Fruit fly (Drosophila melanogaster) whole organism, embryonic: ENCODE measurements around the gene CG3726.

Experiments used
- Atf6 ChIP-seq: fragments of 200-800 bp; sonication (Bioruptor generic); IDR thresholded peaks from 2 replicates; pipeline ENCODE4 v1.3.6; 2022; ENCODE audit warnings: missing biosample characterization, missing genetic modification characterization
- CG10267 ChIP-seq: fragments of 200-800 bp; sonication (Bioruptor generic); optimal IDR thresholded peaks from 2 replicates; lab custom pipeline; 2018; ENCODE audit warnings: missing biosample characterization, mild to moderate bottlenecking, missing genetic modification characterization, moderate library complexity
- CG11085 ChIP-seq: fragments of 200-800 bp; sonication (Bioruptor generic); IDR thresholded peaks from 2 replicates; pipeline ENCODE4 v1.3.6; 2022; ENCODE audit warnings: missing biosample characterization, missing genetic modification characterization
- CG11093 ChIP-seq: fragments of 200-800 bp; sonication (Bioruptor generic); IDR thresholded peaks from 3 replicates; pipeline ENCODE4 v1.3.6; 2022; ENCODE audit warnings: missing biosample characterization, missing genetic modification characterization
- CG11695 ChIP-seq: fragments of 200-800 bp; sonication (Bioruptor generic); IDR thresholded peaks from 3 replicates; pipeline ENCODE4 v1.3.6; 2022; ENCODE audit warnings: missing biosample characterization, missing genetic modification characterization
- CG12071 ChIP-seq: fragments of 200-800 bp; sonication (Bioruptor generic); optimal IDR thresholded peaks from 3 replicates; lab custom pipeline; 2018; ENCODE audit warnings: missing biosample characterization, mild to moderate bottlenecking, missing genetic modification characterization
- CG1603 ChIP-seq: fragments of 200-800 bp; sonication (Bioruptor generic); optimal IDR thresholded peaks from 2 replicates; lab custom pipeline; 2019; ENCODE audit warnings: missing biosample characterization, mild to moderate bottlenecking, missing genetic modification characterization, moderate library complexity
- CG17186 ChIP-seq: fragments of 200-800 bp; sonication (Bioruptor generic); optimal IDR thresholded peaks from 3 replicates; lab custom pipeline; 2017; ENCODE audit warnings: missing biosample characterization, missing genetic modification reagents, missing genetic modification characterization
- CG17361 ChIP-seq: fragments of 200-800 bp; sonication (Bioruptor generic); IDR thresholded peaks from 3 replicates; pipeline ENCODE4 v1.3.6; 2022; ENCODE audit warnings: missing biosample characterization, missing genetic modification characterization
- CG2129 ChIP-seq: fragments of 200-800 bp; sonication (Bioruptor generic); IDR thresholded peaks from 2 replicates; pipeline ENCODE4 v1.3.6; 2022; ENCODE audit warnings: missing biosample characterization, missing genetic modification characterization; ENCODE audit not compliant: partially characterized antibody
- CG30020 ChIP-seq: fragments of 200-800 bp; optimal IDR thresholded peaks from 2 replicates; lab custom pipeline; 2019; ENCODE audit warnings: missing biosample characterization, mild to moderate bottlenecking, missing genetic modification characterization, moderate library complexity
- CG30431 ChIP-seq: fragments of 200-800 bp; sonication (Bioruptor generic); optimal IDR thresholded peaks from 2 replicates; lab custom pipeline; 2017; ENCODE audit warnings: missing biosample characterization, missing genetic modification characterization
- CG31224 ChIP-seq: fragments of 200-800 bp; sonication (Bioruptor generic); IDR thresholded peaks from 2 replicates; pipeline ENCODE4 v1.3.6; 2022; ENCODE audit warnings: missing biosample characterization, missing genetic modification characterization
- CG31388 ChIP-seq: fragments of 200-800 bp; sonication (Bioruptor generic); optimal IDR thresholded peaks from 2 replicates; lab custom pipeline; 2016; ENCODE audit warnings: missing biosample characterization, missing genetic modification characterization
- CG32767 ChIP-seq: fragments of 200-800 bp; sonication (Bioruptor generic); IDR thresholded peaks from 2 replicates; pipeline ENCODE4 v1.3.6; 2022; ENCODE audit warnings: missing biosample characterization, missing genetic modification characterization
- CG33557 ChIP-seq: fragments of 200-800 bp; sonication (Bioruptor generic); optimal IDR thresholded peaks from 2 replicates; lab custom pipeline; 2019; ENCODE audit warnings: missing biosample characterization, mild to moderate bottlenecking, missing genetic modification characterization, moderate library complexity
- CG6791 ChIP-seq: fragments of 200-800 bp; sonication (Bioruptor generic); IDR thresholded peaks from 3 replicates; pipeline ENCODE4 v1.3.6; 2022; ENCODE audit warnings: missing biosample characterization, missing genetic modification characterization; ENCODE audit not compliant: partially characterized antibody
- CG6813 ChIP-seq: fragments of 200-800 bp; sonication (Bioruptor generic); optimal IDR thresholded peaks from 2 replicates; lab custom pipeline; 2017; ENCODE audit warnings: missing biosample characterization, missing genetic modification characterization, mild to moderate bottlenecking, moderate library complexity, missing genetic modification reagents
- CG7987 ChIP-seq: fragments of 200-800 bp; sonication (Bioruptor generic); optimal IDR thresholded peaks from 2 replicates; lab custom pipeline; 2018; ENCODE audit warnings: missing biosample characterization, mild to moderate bottlenecking, missing genetic modification characterization, moderate library complexity
- CG8290 ChIP-seq, 3 experiments: fragments of 200-800 bp; sonication (Bioruptor generic); optimal IDR thresholded peaks; 2 replicates each; lab custom pipeline; 2016 to 2019; ENCODE audit warnings: missing biosample characterization in 3 of 3, missing genetic modification characterization in 3 of 3, mild to moderate bottlenecking in 2 of 3, moderate library complexity in 1 of 3
- CG9437 ChIP-seq: fragments of 200-800 bp; sonication (Bioruptor generic); optimal IDR thresholded peaks from 2 replicates; lab custom pipeline; 2018; ENCODE audit warnings: missing biosample characterization, mild to moderate bottlenecking, missing genetic modification characterization
- CoRest ChIP-seq: fragments of 200-800 bp; sonication (Bioruptor generic); optimal IDR thresholded peaks from 3 replicates; lab custom pipeline; 2018; ENCODE audit warnings: missing biosample characterization, mild to moderate bottlenecking, missing genetic modification characterization, moderate library complexity
- Dp ChIP-seq: fragments of 200-800 bp; sonication (Bioruptor generic); optimal IDR thresholded peaks from 2 replicates; lab custom pipeline; 2018; ENCODE audit warnings: missing biosample characterization, mild to moderate bottlenecking, missing genetic modification characterization, moderate library complexity
- E2f1 ChIP-seq: fragments of 200-800 bp; sonication (Bioruptor generic); IDR thresholded peaks from 2 replicates; pipeline ENCODE4 v1.3.6; 2022; ENCODE audit warnings: missing biosample characterization, missing genetic modification characterization
- Jarid2 ChIP-seq: fragments of 200-800 bp; sonication (Bioruptor generic); optimal IDR thresholded peaks from 3 replicates; lab custom pipeline; 2017; ENCODE audit warnings: mild to moderate bottlenecking, missing biosample characterization, missing genetic modification reagents, missing genetic modification characterization
- Lhr ChIP-seq: fragments of 200-800 bp; sonication (Bioruptor generic); optimal IDR thresholded peaks from 3 replicates; lab custom pipeline; 2017; ENCODE audit warnings: mild to moderate bottlenecking, missing biosample characterization, missing genetic modification reagents, missing genetic modification characterization
- Mad ChIP-seq: fragments of 200-800 bp; sonication (Bioruptor generic); optimal IDR thresholded peaks from 2 replicates; lab custom pipeline; 2016; ENCODE audit warnings: missing biosample characterization, missing genetic modification characterization
- Med ChIP-seq: fragments of 200-800 bp; sonication (Bioruptor generic); peaks from one replicate; lab custom pipeline; 2016; ENCODE audit warnings: missing biosample characterization, missing genetic modification characterization, mild to moderate bottlenecking, inconsistent platforms, moderate library complexity
- NK7.1 ChIP-seq: fragments of 200-800 bp; sonication (Bioruptor generic); optimal IDR thresholded peaks from 3 replicates; lab custom pipeline; 2016; ENCODE audit warnings: missing biosample characterization, missing genetic modification characterization
- Opbp ChIP-seq: fragments of 200-800 bp; sonication (Bioruptor generic); IDR thresholded peaks from 3 replicates; pipeline ENCODE4 v1.3.6; 2022; ENCODE audit warnings: missing biosample characterization, missing genetic modification characterization; ENCODE audit not compliant: partially characterized antibody
- Taf1 ChIP-seq: fragments of 200-800 bp; sonication (Bioruptor generic); IDR thresholded peaks from 2 replicates; pipeline ENCODE4 v1.3.6; 2022; ENCODE audit warnings: missing biosample characterization, missing genetic modification characterization
- Xbp1 ChIP-seq: fragments of 200-800 bp; sonication (Bioruptor generic); optimal IDR thresholded peaks from 3 replicates; lab custom pipeline; 2016; ENCODE audit warnings: missing biosample characterization, mild to moderate bottlenecking, missing genetic modification characterization
- aop ChIP-seq: fragments of 200-800 bp; sonication (Bioruptor generic); IDR thresholded peaks from 2 replicates; pipeline ENCODE4 v1.3.6; 2022; ENCODE audit warnings: missing biosample characterization, missing genetic modification characterization
- caup ChIP-seq: fragments of 200-800 bp; sonication (Bioruptor generic); optimal IDR thresholded peaks from 3 replicates; lab custom pipeline; 2017; ENCODE audit warnings: missing biosample characterization, mild to moderate bottlenecking, missing genetic modification characterization, moderate library complexity; ENCODE audit not compliant: severe bottlenecking
- danr ChIP-seq: fragments of 200-800 bp; sonication (Bioruptor generic); IDR thresholded peaks from 2 replicates; pipeline ENCODE4 v1.3.6; 2022; ENCODE audit warnings: missing biosample characterization, missing genetic modification characterization
- dmrt99B ChIP-seq: fragments of 200-800 bp; sonication (Bioruptor generic); optimal IDR thresholded peaks from 2 replicates; lab custom pipeline; 2018; ENCODE audit warnings: missing biosample characterization, mild to moderate bottlenecking, missing genetic modification characterization, moderate library complexity
- gfzf ChIP-seq: fragments of 200-800 bp; sonication (Bioruptor generic); optimal IDR thresholded peaks from 2 replicates; lab custom pipeline; 2016; ENCODE audit warnings: missing biosample characterization, mild to moderate bottlenecking, missing genetic modification characterization, moderate library complexity
- nerfin-2 ChIP-seq: fragments of 200-800 bp; sonication (Bioruptor generic); IDR thresholded peaks from 2 replicates; pipeline ENCODE4 v1.3.6; 2022; ENCODE audit warnings: missing biosample characterization, missing genetic modification characterization; ENCODE audit not compliant: partially characterized antibody
- p53 ChIP-seq: fragments of 200-800 bp; sonication (Bioruptor generic); optimal IDR thresholded peaks from 2 replicates; lab custom pipeline; 2016; ENCODE audit warnings: missing biosample characterization, missing genetic modification characterization
- pros ChIP-seq: fragments of 200-800 bp; sonication (Bioruptor generic); optimal IDR thresholded peaks from 3 replicates; lab custom pipeline; 2019; ENCODE audit warnings: missing biosample characterization, mild to moderate bottlenecking, missing genetic modification characterization, moderate library complexity
- salm ChIP-seq: fragments of 200-800 bp; sonication (Bioruptor generic); optimal IDR thresholded peaks from 2 replicates; lab custom pipeline; 2018; ENCODE audit warnings: missing biosample characterization, mild to moderate bottlenecking, missing genetic modification characterization
- sob ChIP-seq: fragments of 200-800 bp; sonication (Bioruptor generic); IDR thresholded peaks from 2 replicates; pipeline ENCODE4 v1.3.6; 2022; ENCODE audit warnings: missing biosample characterization, missing genetic modification characterization
- toy ChIP-seq: fragments of 200-800 bp; sonication (Bioruptor generic); IDR thresholded peaks from 2 replicates; pipeline ENCODE4 v1.3.6; 2022; ENCODE audit warnings: missing biosample characterization, missing genetic modification characterization
- tx ChIP-seq: fragments of 200-800 bp; sonication (Bioruptor generic); optimal IDR thresholded peaks from 2 replicates; lab custom pipeline; 2016; ENCODE audit warnings: missing biosample characterization, missing genetic modification characterization
- unpg ChIP-seq: fragments of 200-800 bp; sonication (Bioruptor generic); optimal IDR thresholded peaks from 3 replicates; lab custom pipeline; 2018; ENCODE audit warnings: missing biosample characterization, mild to moderate bottlenecking, missing genetic modification characterization, moderate library complexity
- usp ChIP-seq: fragments of >200 bp; optimal IDR thresholded peaks from 2 replicates; lab custom pipeline; 2017; ENCODE audit warnings: missing biosample characterization, missing genetic modification characterization
- vfl ChIP-seq: fragments of 200-800 bp; sonication (Bioruptor generic); optimal IDR thresholded peaks from 2 replicates; lab custom pipeline; 2016; ENCODE audit warnings: missing biosample characterization, missing genetic modification characterization
- zfh1 ChIP-seq: fragments of 200-800 bp; sonication (Bioruptor generic); IDR thresholded peaks from 3 replicates; pipeline ENCODE4 v1.3.6; 2022; ENCODE audit warnings: missing biosample characterization, missing genetic modification characterization

The CG3726 gene

dm6 chrX:5896809-5897700 is 19.8 kb upstream of the CG3726 start (continued):
- no peak for TF ChIP-seq caup (GFP tag; lab: Kevin White, UChicago)
- TF ChIP-seq tx (GFP tag; lab: Kevin White, UChicago): no peak
- TF ChIP-seq CG11093 (GFP tag; lab: Robert Waterston, UW): no peak
- no peak for TF ChIP-seq CG6813 (GFP tag; lab: Kevin White, UChicago)
- no peak for TF ChIP-seq nerfin-2
- TF ChIP-seq CG10267 (tag; lab: Kevin White, UChicago): peak; percentile 12
- no peak for TF ChIP-seq Lhr (GFP tag; lab: Kevin White, UChicago)
- no peak for TF ChIP-seq CG9437 (GFP tag; lab: Kevin White, UChicago)
- no peak for TF ChIP-seq gfzf (GFP tag; lab: Kevin White, UChicago)
- TF ChIP-seq salm (tag; lab: Kevin White, UChicago): no peak
- TF ChIP-seq NK7.1 (GFP tag; lab: Kevin White, UChicago): no peak
- no peak for TF ChIP-seq CG8290 (GFP tag; optimal IDR thresholded peaks at IDR 0.05; lab: Kevin White, UChicago)
- TF ChIP-seq CG8290 (tag; optimal IDR thresholded peaks at IDR 0.05; lab: Kevin White, UChicago): peak in 1 of 2 experiments; percentile 30
- TF ChIP-seq CG2129 (GFP tag; lab: Robert Waterston, UW): no peak
- TF ChIP-seq CG31388 (GFP tag; lab: Kevin White, UChicago): no peak
- TF ChIP-seq CG17361 (GFP tag; lab: Robert Waterston, UW): no peak
- TF ChIP-seq zfh1 (GFP tag; lab: Robert Waterston, UW): 0 out of 3 replicates have a peak, but pooled peaks have one; percentile 53
- TF ChIP-seq Mad: no peak
- TF ChIP-seq unpg (GFP tag; lab: Kevin White, UChicago): peak; percentile 22
- TF ChIP-seq toy (GFP tag; lab: Robert Waterston, UW): no peak
- TF ChIP-seq CG33557: no peak
- TF ChIP-seq Atf6 (GFP tag; lab: Robert Waterston, UW): 0 out of 2 replicates have a peak, but pooled peaks have one; percentile 36
- no peak for TF ChIP-seq Opbp (GFP tag; lab: Robert Waterston, UW)
- no peak for TF ChIP-seq CG7987 (GFP tag; lab: Kevin White, UChicago)
- no peak for TF ChIP-seq CG6791 (GFP tag; lab: Robert Waterston, UW)
- no peak for TF ChIP-seq usp (GFP tag; lab: Kevin White, UChicago)
- TF ChIP-seq Xbp1 (GFP tag; lab: Kevin White, UChicago): peak; percentile 36
- TF ChIP-seq sob: no peak
- peak; percentile 22 for TF ChIP-seq dmrt99B (tag; lab: Kevin White, UChicago)
- TF ChIP-seq Med (GFP tag; lab: Kevin White, UChicago): peak; percentile 85
- TF ChIP-seq CG12071 (GFP tag; lab: Kevin White, UChicago): no peak
- peak; percentile 55 for TF ChIP-seq pros
- TF ChIP-seq Dp (GFP tag; lab: Kevin White, UChicago): no peak
- peak; percentile 7 for TF ChIP-seq CoRest (tag; lab: Kevin White, UChicago)
- TF ChIP-seq CG11085 (GFP tag; lab: Robert Waterston, UW): no peak; the same call in 1 of the 2 replicates
- no peak for TF ChIP-seq Jarid2 (GFP tag; lab: Kevin White, UChicago)
- TF ChIP-seq CG17186 (GFP tag; lab: Kevin White, UChicago): no peak
- TF ChIP-seq vfl (GFP tag; lab: Kevin White, UChicago): no peak
- peak; percentile 47; the same call in 1 of the 3 replicates for TF ChIP-seq CG11695 (GFP tag; lab: Robert Waterston, UW)
- no peak for TF ChIP-seq Taf1 (GFP tag; lab: Robert Waterston, UW)
- TF ChIP-seq CG31224 (GFP tag; lab: Robert Waterston, UW): no peak
- peak; percentile 67 for TF ChIP-seq p53 (GFP tag; lab: Kevin White, UChicago)
- 0 out of 2 replicates have a peak, but pooled peaks have one; percentile 38 for TF ChIP-seq E2f1 (GFP tag; lab: Robert Waterston, UW)
- TF ChIP-seq aop (GFP tag; lab: Robert Waterston, UW): no peak
- no peak for TF ChIP-seq danr
- TF ChIP-seq CG32767 (GFP tag; lab: Robert Waterston, UW): no peak
- no peak for TF ChIP-seq CG30431 (GFP tag; lab: Kevin White, UChicago)
- TF ChIP-seq CG30020 (tag; lab: Kevin White, UChicago): no peak
- peak; percentile 64 for TF ChIP-seq CG1603 (tag; lab: Kevin White, UChicago)
